Worm (Caenorhabditis elegans): ENCODE measurements around the gene phf-10.

ce11 chrV:358473-358872 lies 47.1 kb upstream of the phf-10 start:
- no peak for TF ChIP-seq syd-9 (tag; optimal IDR thresholded peaks at IDR 0.05)
- TF ChIP-seq hlh-6 (tag; optimal IDR thresholded peaks at IDR 0.05): no peak
- TF ChIP-seq hlh-30 (tag; optimal IDR thresholded peaks at IDR 0.05; ENCODE audit: insufficient read depth): no peak
- TF ChIP-seq nhr-11 (tag; optimal IDR thresholded peaks at IDR 0.05): no peak
- TF ChIP-seq tbx-2 (tag; optimal IDR thresholded peaks at IDR 0.05): no peak

All from whole organism, late embryonic.